Fruit fly (Drosophila melanogaster) whole organism, embryonic: Measurements from ENCODE around the gene Sas-6.

Experiments used
- Ada2b ChIP-seq: fragments of 200-800 bp; sonication (Bioruptor generic); IDR thresholded peaks from 2 replicates; pipeline ENCODE4 v1.3.6; 2022; ENCODE audit warnings: missing biosample characterization, missing genetic modification characterization
- B-H2 ChIP-seq: fragments of 200-800 bp; sonication (Bioruptor generic); optimal IDR thresholded peaks from 2 replicates; lab custom pipeline; 2018; ENCODE audit warnings: missing biosample characterization, mild to moderate bottlenecking, missing genetic modification characterization
- CG10462 ChIP-seq: fragments of 200-800 bp; sonication (Bioruptor generic); optimal IDR thresholded peaks from 2 replicates; lab custom pipeline; 2016; ENCODE audit warnings: missing biosample characterization, missing genetic modification characterization
- CG11093 ChIP-seq: fragments of 200-800 bp; sonication (Bioruptor generic); IDR thresholded peaks from 3 replicates; pipeline ENCODE4 v1.3.6; 2022; ENCODE audit warnings: missing biosample characterization, missing genetic modification characterization
- CG12071 ChIP-seq: fragments of 200-800 bp; sonication (Bioruptor generic); optimal IDR thresholded peaks from 3 replicates; lab custom pipeline; 2018; ENCODE audit warnings: missing biosample characterization, mild to moderate bottlenecking, missing genetic modification characterization
- CG12769 ChIP-seq: fragments of 200-800 bp; sonication (Bioruptor generic); optimal IDR thresholded peaks from 2 replicates; lab custom pipeline; 2019; ENCODE audit warnings: missing biosample characterization, mild to moderate bottlenecking, missing genetic modification characterization, moderate library complexity
- CG13424 ChIP-seq: fragments of 200-800 bp; sonication (Bioruptor generic); optimal IDR thresholded peaks from 2 replicates; lab custom pipeline; 2019; ENCODE audit warnings: missing biosample characterization, mild to moderate bottlenecking, missing genetic modification characterization, moderate library complexity
- CG13624 ChIP-seq: fragments of 200-800 bp; sonication (Bioruptor generic); optimal IDR thresholded peaks from 2 replicates; lab custom pipeline; 2016; ENCODE audit warnings: missing biosample characterization, missing genetic modification characterization
- CG15269 ChIP-seq: fragments of 200-800 bp; sonication (Bioruptor generic); optimal IDR thresholded peaks from 2 replicates; lab custom pipeline; 2018; ENCODE audit warnings: missing biosample characterization, mild to moderate bottlenecking, missing genetic modification characterization, moderate library complexity
- CG2678 ChIP-seq: fragments of 200-800 bp; sonication (Bioruptor generic); optimal IDR thresholded peaks from 3 replicates; lab custom pipeline; 2019; ENCODE audit warnings: missing biosample characterization, mild to moderate bottlenecking, missing genetic modification characterization, moderate library complexity
- CG30403 ChIP-seq: fragments of 200-800 bp; sonication (Bioruptor generic); optimal IDR thresholded peaks from 3 replicates; lab custom pipeline; 2016; ENCODE audit warnings: missing biosample characterization, missing genetic modification characterization
- CG3163 ChIP-seq: fragments of 200-800 bp; sonication (Bioruptor generic); optimal IDR thresholded peaks from 3 replicates; lab custom pipeline; 2016; ENCODE audit warnings: missing biosample characterization, missing genetic modification characterization
- CG33557 ChIP-seq: fragments of 200-800 bp; sonication (Bioruptor generic); optimal IDR thresholded peaks from 2 replicates; lab custom pipeline; 2019; ENCODE audit warnings: missing biosample characterization, mild to moderate bottlenecking, missing genetic modification characterization, moderate library complexity
- CG34422 ChIP-seq: fragments of 200-800 bp; sonication (Bioruptor generic); IDR thresholded peaks from 3 replicates; pipeline ENCODE4 v1.3.6; 2022; ENCODE audit warnings: missing biosample characterization, missing genetic modification characterization
- CG4328 ChIP-seq: fragments of 200-800 bp; sonication (Bioruptor generic); optimal IDR thresholded peaks from 3 replicates; lab custom pipeline; 2017; ENCODE audit warnings: missing biosample characterization, missing genetic modification reagents, missing genetic modification characterization
- CG4730 ChIP-seq: fragments of 200-800 bp; sonication (Bioruptor generic); IDR thresholded peaks from 2 replicates; pipeline ENCODE4 v1.3.6; 2022; ENCODE audit warnings: missing biosample characterization, missing genetic modification characterization
- CG6254 ChIP-seq: fragments of 200-800 bp; sonication (Bioruptor generic); optimal IDR thresholded peaks from 3 replicates; lab custom pipeline; 2017; ENCODE audit warnings: mild to moderate bottlenecking, missing biosample characterization, missing genetic modification reagents, missing genetic modification characterization
- CG7372 ChIP-seq: fragments of 200-800 bp; sonication (Bioruptor generic); IDR thresholded peaks from 2 replicates; pipeline ENCODE4 v1.3.6; 2022; ENCODE audit warnings: missing biosample characterization, missing genetic modification characterization
- CG7786 ChIP-seq: fragments of 200-800 bp; sonication (Bioruptor generic); optimal IDR thresholded peaks from 2 replicates; lab custom pipeline; 2016; ENCODE audit warnings: missing biosample characterization, missing genetic modification characterization
- CG8089 ChIP-seq: fragments of 200-800 bp; sonication (Bioruptor generic); optimal IDR thresholded peaks from 3 replicates; lab custom pipeline; 2016; ENCODE audit warnings: missing biosample characterization, missing genetic modification characterization
- CG9609 ChIP-seq: fragments of 200-800 bp; sonication (Bioruptor generic); optimal IDR thresholded peaks from 3 replicates; lab custom pipeline; 2016; ENCODE audit warnings: missing biosample characterization, missing genetic modification characterization
- Dbx ChIP-seq: fragments of 200-800 bp; sonication (Bioruptor generic); IDR thresholded peaks from 3 replicates; pipeline ENCODE4 v1.3.6; 2022; ENCODE audit warnings: missing biosample characterization, missing genetic modification characterization
- Gsc ChIP-seq: fragments of 200-800 bp; sonication (Bioruptor generic); IDR thresholded peaks from 2 replicates; pipeline ENCODE4 v1.3.6; 2022; ENCODE audit warnings: missing biosample characterization, missing genetic modification characterization
- Hr3 ChIP-seq: fragments of 200-800 bp; sonication (Bioruptor generic); optimal IDR thresholded peaks from 3 replicates; lab custom pipeline; 2016; ENCODE audit warnings: missing biosample characterization, missing genetic modification characterization
- Hr78 ChIP-seq, 2 experiments: fragments of 200-800 bp in 1 of 2; fragments of >200 bp in 1 of 2; sonication (Bioruptor generic) in 1 of 2; optimal IDR thresholded peaks; 2 replicates each; lab custom pipeline; 2017 to 2019; ENCODE audit warnings: missing biosample characterization in 2 of 2, missing genetic modification characterization in 2 of 2, mild to moderate bottlenecking in 1 of 2, moderate library complexity in 1 of 2
- Mad ChIP-seq: fragments of 200-800 bp; sonication (Bioruptor generic); optimal IDR thresholded peaks from 2 replicates; lab custom pipeline; 2016; ENCODE audit warnings: missing biosample characterization, missing genetic modification characterization
- Mes4 ChIP-seq: fragments of 200-800 bp; sonication (Bioruptor generic); optimal IDR thresholded peaks from 2 replicates; lab custom pipeline; 2016; ENCODE audit warnings: missing biosample characterization, missing genetic modification characterization
- NfI ChIP-seq: fragments of 200-800 bp; sonication (Bioruptor generic); optimal IDR thresholded peaks from 3 replicates; lab custom pipeline; 2018; ENCODE audit warnings: missing biosample characterization, mild to moderate bottlenecking, missing genetic modification characterization, moderate library complexity
- Ravus ChIP-seq: fragments of 200-800 bp; sonication (Bioruptor generic); IDR thresholded peaks from 2 replicates; pipeline ENCODE4 v1.3.6; 2022; ENCODE audit warnings: missing biosample characterization, missing genetic modification characterization
- Ssrp ChIP-seq: fragments of 200-800 bp; sonication (Bioruptor generic); optimal IDR thresholded peaks from 2 replicates; lab custom pipeline; 2018; ENCODE audit warnings: missing biosample characterization, mild to moderate bottlenecking, missing genetic modification characterization, moderate library complexity
- Vsx1 ChIP-seq: fragments of 200-800 bp; sonication (Bioruptor generic); optimal IDR thresholded peaks from 2 replicates; lab custom pipeline; 2017; ENCODE audit warnings: missing biosample characterization, mild to moderate bottlenecking, missing genetic modification characterization, missing genetic modification reagents
- abd-A ChIP-seq: fragments of 200-800 bp; sonication (Bioruptor generic); optimal IDR thresholded peaks from 3 replicates; lab custom pipeline; 2019; ENCODE audit warnings: missing biosample characterization, mild to moderate bottlenecking, missing genetic modification characterization, moderate library complexity
- al ChIP-seq: fragments of 200-800 bp; sonication (Bioruptor generic); IDR thresholded peaks from 2 replicates; pipeline ENCODE4 v1.3.6; 2022; ENCODE audit warnings: missing biosample characterization, missing genetic modification characterization
- ap ChIP-seq: fragments of 200-800 bp; sonication (Bioruptor generic); IDR thresholded peaks from 2 replicates; pipeline ENCODE4 v1.3.6; 2022; ENCODE audit warnings: missing biosample characterization, missing genetic modification characterization
- chinmo ChIP-seq: fragments of 200-800 bp; sonication (Bioruptor generic); IDR thresholded peaks from 4 replicates; pipeline ENCODE4 v1.3.6; 2022; ENCODE audit warnings: missing biosample characterization, missing genetic modification characterization; ENCODE audit not compliant: partially characterized antibody
- ems ChIP-seq: fragments of 200-800 bp; sonication (Bioruptor generic); optimal IDR thresholded peaks from 3 replicates; lab custom pipeline; 2016; ENCODE audit warnings: missing biosample characterization, missing genetic modification characterization
- fru ChIP-seq: fragments of >200 bp; optimal IDR thresholded peaks from 2 replicates; lab custom pipeline; 2017
- grn ChIP-seq: fragments of 200-800 bp; sonication (Bioruptor generic); optimal IDR thresholded peaks from 3 replicates; lab custom pipeline; 2017; ENCODE audit warnings: missing biosample characterization, missing genetic modification characterization
- gsb-n ChIP-seq: fragments of 200-800 bp; sonication (Bioruptor generic); optimal IDR thresholded peaks from 3 replicates; lab custom pipeline; 2018; ENCODE audit warnings: missing biosample characterization, mild to moderate bottlenecking, missing genetic modification characterization
- hb ChIP-seq: fragments of 200-800 bp; sonication (Bioruptor generic); IDR thresholded peaks from 3 replicates; pipeline ENCODE4 v1.3.6; 2022; ENCODE audit warnings: missing biosample characterization, missing genetic modification characterization; ENCODE audit not compliant: partially characterized antibody
- lmd ChIP-seq: fragments of 200-800 bp; sonication (Bioruptor generic); IDR thresholded peaks from 2 replicates; pipeline ENCODE4 v1.3.6; 2022; ENCODE audit warnings: missing biosample characterization, missing genetic modification characterization
- oc ChIP-seq: fragments of 200-800 bp; sonication (Bioruptor generic); optimal IDR thresholded peaks from 2 replicates; lab custom pipeline; 2018; ENCODE audit warnings: missing biosample characterization, mild to moderate bottlenecking, missing genetic modification characterization, moderate library complexity
- pfk ChIP-seq: fragments of 200-800 bp; sonication (Bioruptor generic); optimal IDR thresholded peaks from 2 replicates; lab custom pipeline; 2018; ENCODE audit warnings: missing biosample characterization, mild to moderate bottlenecking, missing genetic modification characterization, moderate library complexity
- phol ChIP-seq: fragments of 200-800 bp; sonication (Bioruptor generic); optimal IDR thresholded peaks from 3 replicates; lab custom pipeline; 2018; ENCODE audit warnings: missing biosample characterization, mild to moderate bottlenecking, missing genetic modification characterization, moderate library complexity
- pros ChIP-seq: fragments of 200-800 bp; sonication (Bioruptor generic); optimal IDR thresholded peaks from 3 replicates; lab custom pipeline; 2019; ENCODE audit warnings: missing biosample characterization, mild to moderate bottlenecking, missing genetic modification characterization, moderate library complexity
- slbo ChIP-seq: fragments of 200-800 bp; sonication (Bioruptor generic); IDR thresholded peaks from 2 replicates; pipeline ENCODE4 v1.3.6; 2022; ENCODE audit warnings: missing biosample characterization, missing genetic modification characterization
- tin ChIP-seq: fragments of 200-800 bp; sonication (Bioruptor generic); optimal IDR thresholded peaks from 3 replicates; lab custom pipeline; 2016; ENCODE audit warnings: missing biosample characterization, missing genetic modification characterization
- vvl ChIP-seq: fragments of 200-800 bp; sonication (Bioruptor generic); IDR thresholded peaks from 2 replicates; pipeline ENCODE4 v1.3.6; 2022; ENCODE audit warnings: missing biosample characterization, missing genetic modification characterization
- wek ChIP-seq: fragments of 200-800 bp; sonication (Bioruptor generic); optimal IDR thresholded peaks from 3 replicates; lab custom pipeline; 2018; ENCODE audit warnings: missing biosample characterization, mild to moderate bottlenecking, missing genetic modification characterization, moderate library complexity
- z ChIP-seq: fragments of 200-800 bp; sonication (Bioruptor generic); IDR thresholded peaks from 3 replicates; pipeline ENCODE4 v1.3.6; 2022; ENCODE audit warnings: missing biosample characterization, missing genetic modification characterization

Gene Sas-6

dm6 chr3R:29983073-29983544 lies 12.0 kb upstream of the Sas-6 start, which contains the start of gene CG7896 (continued):
- TF ChIP-seq CG4328 (GFP tag; lab: Kevin White, UChicago) (peak; percentile 43), wek (GFP tag; lab: Kevin White, UChicago) (no peak), Ada2b (GFP tag; lab: Robert Waterston, UW) (peak; percentile 76), CG4730 (peak; percentile 74), Vsx1 (peak; percentile 3), pfk (GFP tag; lab: Kevin White, UChicago) (no peak), Ravus (peak; percentile 16; the same call in 1 of the 2 replicates), CG3163 (no peak), Mad (GFP tag; lab: Kevin White, UChicago) (no peak), Mes4 (GFP tag; lab: Kevin White, UChicago) (no peak), CG10462 (GFP tag; lab: Kevin White, UChicago) (peak; percentile 15), CG7786 (no peak), CG9609 (GFP tag; lab: Kevin White, UChicago) (no peak), ems (GFP tag; lab: Kevin White, UChicago) (peak; percentile 56), NfI (peak; percentile 53), CG2678 (tag; lab: Kevin White, UChicago) (peak; percentile 82), al (peak; percentile 81), Hr78 (GFP tag; optimal IDR thresholded peaks at IDR 0.05; lab: Kevin White, UChicago) (peak in 1 of 2 experiments; percentile 62), ap (GFP tag; lab: Robert Waterston, UW) (no peak), CG13624 (GFP tag; lab: Kevin White, UChicago) (no peak), Dbx (GFP tag; lab: Robert Waterston, UW) (peak; percentile 80), lmd (GFP tag; lab: Robert Waterston, UW) (peak; percentile 87), Hr3 (peak; percentile 65), CG34422 (GFP tag; lab: Robert Waterston, UW) (peak; percentile 71; the same call in 2 of the 3 replicates), CG8089 (GFP tag; lab: Kevin White, UChicago) (no peak), CG11093 (GFP tag; lab: Robert Waterston, UW) (peak; percentile 78), CG7372 (GFP tag; lab: Robert Waterston, UW) (peak; percentile 75), Gsc (GFP tag; lab: Robert Waterston, UW) (peak; percentile 62), CG33557 (GFP tag; lab: Kevin White, UChicago) (peak; percentile 61), fru (lab: Kevin White, UChicago) (no peak), tin (GFP tag; lab: Kevin White, UChicago) (peak; percentile 62), phol (tag; lab: Kevin White, UChicago) (peak; percentile 63), CG6254 (peak; percentile 41), chinmo (peak; percentile 86; the same call in 3 of the 4 replicates), CG13424 (tag; lab: Kevin White, UChicago) (peak; percentile 80)

DNA sequence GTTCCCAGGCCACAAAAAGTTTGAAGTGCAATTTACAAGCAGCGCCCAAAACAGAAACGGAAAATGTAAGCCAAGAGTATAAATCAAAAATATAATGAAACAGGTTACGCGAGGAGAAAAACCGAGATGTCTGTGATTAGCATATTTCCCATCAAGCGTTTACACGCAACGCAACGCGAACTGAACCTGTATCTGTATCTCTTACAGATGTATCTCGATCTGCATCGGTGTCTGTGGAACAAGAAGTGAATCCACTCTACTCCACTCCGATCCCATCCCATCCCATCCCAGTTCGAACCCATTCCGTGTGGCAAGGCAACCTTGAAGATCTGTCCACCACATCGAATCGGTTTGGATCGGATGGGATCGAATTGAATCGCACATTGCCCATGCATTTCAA lies 11.3 kb upstream of the Sas-6 start:
- peak; percentile 87 for TF ChIP-seq CG12769 (tag; lab: Kevin White, UChicago)
- TF ChIP-seq abd-A = peak; percentile 59
- TF ChIP-seq CG30403 (GFP tag; lab: Kevin White, UChicago) = no peak
- peak; percentile 7 for TF ChIP-seq oc (tag; lab: Kevin White, UChicago)
- no peak for TF ChIP-seq z (GFP tag; lab: Robert Waterston, UW)
- TF ChIP-seq vvl (GFP tag; lab: Robert Waterston, UW) = peak; percentile 75; the same call in 1 of the 2 replicates
- no peak for TF ChIP-seq B-H2
- TF ChIP-seq Ssrp (tag; lab: Kevin White, UChicago) = no peak
- TF ChIP-seq hb (GFP tag; lab: Robert Waterston, UW) = no peak
- TF ChIP-seq CG12071 (GFP tag; lab: Kevin White, UChicago) = no peak
- peak; percentile 74 for TF ChIP-seq grn
- peak; percentile 40 for TF ChIP-seq pros (GFP tag; lab: Kevin White, UChicago)
- TF ChIP-seq slbo (GFP tag; lab: Robert Waterston, UW) = 0 out of 2 replicates have a peak, but pooled peaks have one; percentile 2
- peak; percentile 18 for TF ChIP-seq gsb-n (tag; lab: Kevin White, UChicago)
- TF ChIP-seq CG15269 = peak; percentile 51
